Fruit fly (Drosophila melanogaster): ENCODE results near the gene Hr4.

- TF ChIP-seq Dll (optimal IDR thresholded peaks at IDR 0.05): no peak
- no peak for TF ChIP-seq CG8478 (optimal IDR thresholded peaks at IDR 0.05)
- TF ChIP-seq psq (optimal IDR thresholded peaks at IDR 0.05): no peak
Observed at dm6 chrX:2004114-2004513, 62.4 kb downstream of the Hr4 start.
